Worm (Caenorhabditis elegans) whole organism, late embryonic: Measurements from ENCODE around the gene C46C2.3.

Source experiments
- F13H6.1 ChIP-seq: sonication (generic microtip); optimal IDR thresholded peaks from 2 replicates; lab custom pipeline; 2016; ENCODE audit warnings: missing genetic modification characterization, missing compliant biosample characterization
- T23F11.4 ChIP-seq: fragments of 200-800 bp; sonication (Bioruptor generic); optimal IDR thresholded peaks from 2 replicates; lab custom pipeline; 2018; ENCODE audit warnings: mild to moderate bottlenecking, missing genetic modification characterization, missing compliant biosample characterization
- ahr-1 ChIP-seq: sonication (generic microtip); optimal IDR thresholded peaks from 2 replicates; lab custom pipeline; 2016; ENCODE audit warnings: missing genetic modification characterization, missing compliant biosample characterization
- ceh-18 ChIP-seq: sonication (generic microtip); optimal IDR thresholded peaks from 2 replicates; lab custom pipeline; 2016; ENCODE audit warnings: missing genetic modification characterization, missing compliant biosample characterization
- ceh-2 ChIP-seq: sonication (generic microtip); optimal IDR thresholded peaks from 2 replicates; lab custom pipeline; 2016; ENCODE audit warnings: missing genotype, missing genetic modification characterization, missing compliant biosample characterization
- ceh-30 ChIP-seq: fragments of 150-350 bp; optimal IDR thresholded peaks from 2 replicates; lab custom pipeline; 2014; ENCODE audit warnings: missing biosample characterization, missing genetic modification characterization
- ceh-45 ChIP-seq: fragments of 200-800 bp; sonication (Bioruptor generic); IDR thresholded peaks from 2 replicates; pipeline ENCODE4 v1.3.6; 2022; ENCODE audit warnings: missing genetic modification reagents, missing genetic modification characterization, missing compliant biosample characterization
- ceh-6 ChIP-seq: fragments of 200-800 bp; sonication (Bioruptor generic); optimal IDR thresholded peaks from 2 replicates; lab custom pipeline; 2018; ENCODE audit warnings: mild to moderate bottlenecking, missing genetic modification characterization, missing compliant biosample characterization
- ceh-9 ChIP-seq: sonication (generic microtip); optimal IDR thresholded peaks from 2 replicates; lab custom pipeline; 2016; ENCODE audit warnings: mild to moderate bottlenecking, missing genetic modification characterization, inconsistent platforms, missing compliant biosample characterization
- che-1 ChIP-seq: sonication (generic microtip); optimal IDR thresholded peaks from 2 replicates; lab custom pipeline; 2016; ENCODE audit warnings: mild to moderate bottlenecking, missing genetic modification characterization, missing compliant biosample characterization
- dmd-4 ChIP-seq: sonication (generic microtip); optimal IDR thresholded peaks from 2 replicates; lab custom pipeline; 2016; ENCODE audit warnings: borderline replicate concordance, missing genetic modification characterization, missing compliant biosample characterization
- dve-1 ChIP-seq: sonication (generic microtip); optimal IDR thresholded peaks from 2 replicates; lab custom pipeline; 2017; ENCODE audit warnings: antibody characterized with exemption, mild to moderate bottlenecking, missing genetic modification characterization, missing compliant biosample characterization
- elt-4 ChIP-seq: sonication (generic microtip); optimal IDR thresholded peaks from 2 replicates; lab custom pipeline; 2016; ENCODE audit warnings: missing genetic modification characterization, missing compliant biosample characterization
- fkh-6 ChIP-seq: sonication (generic microtip); optimal IDR thresholded peaks from 2 replicates; lab custom pipeline; 2016; ENCODE audit warnings: missing genetic modification characterization, missing compliant biosample characterization
- gmeb-2 ChIP-seq: sonication (generic microtip); optimal IDR thresholded peaks from 2 replicates; lab custom pipeline; 2016; ENCODE audit warnings: missing genetic modification characterization, inconsistent platforms, missing compliant biosample characterization
- hlh-13 ChIP-seq: fragments of 200-800 bp; sonication (Bioruptor generic); optimal IDR thresholded peaks from 2 replicates; lab custom pipeline; 2018; ENCODE audit warnings: mild to moderate bottlenecking, missing genetic modification characterization, missing compliant biosample characterization
- hlh-15 ChIP-seq: sonication (generic microtip); optimal IDR thresholded peaks from 2 replicates; lab custom pipeline; 2016; ENCODE audit warnings: missing genetic modification characterization, missing compliant biosample characterization
- hlh-6 ChIP-seq: sonication (generic microtip); optimal IDR thresholded peaks from 2 replicates; lab custom pipeline; 2016; ENCODE audit warnings: missing genotype, missing genetic modification characterization, missing compliant biosample characterization
- lim-6 ChIP-seq: sonication (generic microtip); optimal IDR thresholded peaks from 2 replicates; lab custom pipeline; 2016; ENCODE audit warnings: missing genetic modification characterization, missing compliant biosample characterization
- nfya-1 ChIP-seq: sonication (generic microtip); optimal IDR thresholded peaks from 2 replicates; lab custom pipeline; 2017; ENCODE audit warnings: missing genetic modification characterization, mild to moderate bottlenecking, missing compliant biosample characterization, antibody characterized with exemption, moderate library complexity
- odd-2 ChIP-seq: sonication (generic microtip); optimal IDR thresholded peaks from 2 replicates; lab custom pipeline; 2017; ENCODE audit warnings: antibody characterized with exemption, mild to moderate bottlenecking, missing genetic modification characterization, missing compliant biosample characterization
- pax-1 ChIP-seq: fragments of 150-350 bp; optimal IDR thresholded peaks from 2 replicates; lab custom pipeline; 2014; ENCODE audit warnings: missing biosample characterization, missing genetic modification characterization
- pha-2 ChIP-seq: sonication (generic microtip); optimal IDR thresholded peaks from 2 replicates; lab custom pipeline; 2017; ENCODE audit warnings: mild to moderate bottlenecking, missing genetic modification characterization, missing compliant biosample characterization
- pqm-1 ChIP-seq: sonication (generic microtip); optimal IDR thresholded peaks from 2 replicates; lab custom pipeline; 2016; ENCODE audit warnings: missing genetic modification characterization, missing compliant biosample characterization
- pros-1 ChIP-seq: fragments of 150-350 bp; optimal IDR thresholded peaks from 2 replicates; lab custom pipeline; 2014; ENCODE audit warnings: missing biosample characterization, missing genetic modification reagents, missing genetic modification characterization
- ref-2 ChIP-seq: sonication (generic microtip); optimal IDR thresholded peaks from 2 replicates; lab custom pipeline; 2016; ENCODE audit warnings: missing genetic modification characterization, missing compliant biosample characterization
- rnt-1 ChIP-seq: sonication (generic microtip); optimal IDR thresholded peaks from 2 replicates; lab custom pipeline; 2016; ENCODE audit warnings: missing genetic modification characterization, missing compliant biosample characterization
- sdc-2 ChIP-seq: sonication (generic microtip); optimal IDR thresholded peaks from 2 replicates; lab custom pipeline; 2016; ENCODE audit warnings: missing genotype, missing genetic modification characterization, missing compliant biosample characterization
- sox-2 ChIP-seq: fragments of 200-800 bp; sonication (Bioruptor generic); IDR thresholded peaks from 2 replicates; pipeline ENCODE4 v1.3.6; 2022; ENCODE audit warnings: missing genetic modification reagents, missing genetic modification characterization, missing compliant biosample characterization
- sox-4 ChIP-seq: sonication (generic microtip); optimal IDR thresholded peaks from 2 replicates; lab custom pipeline; 2017; ENCODE audit warnings: mild to moderate bottlenecking, missing genetic modification characterization, inconsistent platforms, missing compliant biosample characterization
- ttx-3 ChIP-seq: sonication (generic microtip); optimal IDR thresholded peaks from 2 replicates; lab custom pipeline; 2016; ENCODE audit warnings: missing genetic modification reagents, missing genetic modification characterization, missing compliant biosample characterization
- unc-55 ChIP-seq: sonication (generic microtip); optimal IDR thresholded peaks from 2 replicates; lab custom pipeline; 2017; ENCODE audit warnings: missing biosample characterization, missing genetic modification reagents, missing genetic modification characterization
- unc-86 ChIP-seq: sonication (generic microtip); optimal IDR thresholded peaks from 2 replicates; lab custom pipeline; 2016; ENCODE audit warnings: missing genetic modification characterization, missing compliant biosample characterization

Gene C46C2.3

ce11 chrIV:9216956-9217355 lies 8.0 kb upstream of the C46C2.3 start:
- TF ChIP-seq ceh-9 (tag; lab: Kevin White, UChicago) (no peak), ttx-3 (tag; lab: Kevin White, UChicago) (no peak), ceh-45 (GFP tag; lab: Robert Waterston, UW) (no peak), ahr-1 (tag; lab: Kevin White, UChicago) (no peak), lim-6 (tag; lab: Kevin White, UChicago) (no peak), sox-2 (no peak), ceh-6 (GFP tag; lab: Kevin White, UChicago) (no peak), sox-4 (no peak), dve-1 (no peak), unc-55 (GFP tag; lab: Kevin White, UChicago) (no peak), ceh-30 (tag; lab: Kevin White, UChicago) (no peak), ceh-2 (tag; lab: Kevin White, UChicago) (no peak), pax-1 (tag; lab: Kevin White, UChicago) (no peak), ceh-18 (tag; lab: Kevin White, UChicago) (no peak), fkh-6 (no peak)

- TF ChIP-seq T23F11.4 (GFP tag; lab: Kevin White, UChicago): no peak
- no peak for TF ChIP-seq ahr-1 (tag; lab: Kevin White, UChicago)
- TF ChIP-seq fkh-6: no peak
- no peak for TF ChIP-seq dmd-4 (tag; lab: Kevin White, UChicago)
- TF ChIP-seq elt-4 (tag; lab: Kevin White, UChicago): no peak
- TF ChIP-seq pqm-1 (tag; lab: Kevin White, UChicago): no peak
- TF ChIP-seq sox-4: no peak
- no peak for TF ChIP-seq pros-1
- no peak for TF ChIP-seq nfya-1 (tag; lab: Kevin White, UChicago)
- no peak for TF ChIP-seq sox-2
- no peak for TF ChIP-seq unc-86 (tag; lab: Kevin White, UChicago)
- TF ChIP-seq dve-1: no peak
- TF ChIP-seq F13H6.1 (tag; lab: Kevin White, UChicago): no peak
- TF ChIP-seq pax-1 (tag; lab: Kevin White, UChicago): no peak
Measured at ce11 chrIV:9217426-9217825, 7.5 kb upstream of the C46C2.3 start, which contains the start of gene C46C2.2. Gene C46C2.2, plus strand, starts transcription at chrIV:9217726.

ce11 chrIV:9218415-9218814 lies 6.5 kb upstream of the C46C2.3 start:
- TF ChIP-seq rnt-1 (tag; lab: Kevin White, UChicago) (no peak), odd-2 (tag; lab: Kevin White, UChicago) (no peak)

- TF ChIP-seq ceh-45 (GFP tag; lab: Robert Waterston, UW) (no peak), che-1 (tag; lab: Kevin White, UChicago) (no peak), ref-2 (tag; lab: Kevin White, UChicago) (no peak), hlh-15 (tag; lab: Kevin White, UChicago) (no peak), fkh-6 (no peak), dve-1 (no peak), hlh-6 (tag; lab: Kevin White, UChicago) (no peak), elt-4 (tag; lab: Kevin White, UChicago) (no peak), gmeb-2 (tag; lab: Kevin White, UChicago) (no peak), ttx-3 (tag; lab: Kevin White, UChicago) (no peak), pha-2 (tag; lab: Kevin White, UChicago) (no peak), sdc-2 (tag; lab: Kevin White, UChicago) (no peak), odd-2 (tag; lab: Kevin White, UChicago) (no peak), ceh-6 (GFP tag; lab: Kevin White, UChicago) (no peak)
Measured at ce11 chrIV:9227650-9228049, 2.7 kb downstream of the C46C2.3 start.

ce11 chrIV:9232421-9233141 lies 7.7 kb downstream of the C46C2.3 start, which contains the start of gene Y11D7A.3:
Gene Y11D7A.3, plus strand, starts transcription at chrIV:9233091.
- no peak for TF ChIP-seq hlh-13 (GFP tag; lab: Kevin White, UChicago)
- no peak for TF ChIP-seq rnt-1 (tag; lab: Kevin White, UChicago)
- peak; percentile 3; the same call in 1 of the 2 replicates for TF ChIP-seq sox-2
